Worm (Caenorhabditis elegans) whole organism, midembryonic: Measurements from ENCODE around the gene glt-6.

ENCODE experiments used
- T22C8.4 ChIP-seq: fragments of 200-800 bp; sonication (Bioruptor generic); IDR thresholded peaks from 2 replicates; pipeline ENCODE4 v1.3.6; 2022; ENCODE audit warnings: missing genetic modification characterization, missing compliant biosample characterization
- flt-1 ChIP-seq: fragments of 200-800 bp; sonication (Bioruptor generic); IDR thresholded peaks from 2 replicates; pipeline ENCODE4 v1.3.6; 2022; ENCODE audit warnings: missing genetic modification characterization, missing compliant biosample characterization
- ref-1 ChIP-seq: fragments of 200-800 bp; sonication (Bioruptor generic); conservative IDR thresholded peaks from 2 replicates; pipeline ENCODE4 v1.3.6; 2022; ENCODE audit warnings: missing genetic modification reagents, missing genetic modification characterization, missing compliant biosample characterization
- tab-1 ChIP-seq: fragments of 200-800 bp; sonication (Bioruptor generic); IDR thresholded peaks from 2 replicates; pipeline ENCODE4 v1.3.6; 2022; ENCODE audit warnings: missing genetic modification characterization, missing compliant biosample characterization
- ztf-23 ChIP-seq: fragments of 200-800 bp; sonication (Bioruptor generic); IDR thresholded peaks from 2 replicates; pipeline ENCODE4 v1.3.6; 2022; ENCODE audit warnings: missing genetic modification reagents, missing genetic modification characterization, missing compliant biosample characterization
- ztf-29 ChIP-seq: fragments of 200-800 bp; sonication (Bioruptor generic); IDR thresholded peaks from 2 replicates; pipeline ENCODE4 v1.3.6; 2022; ENCODE audit warnings: missing genetic modification reagents, missing genetic modification characterization, missing compliant biosample characterization

- TF ChIP-seq flt-1 (GFP tag; lab: Robert Waterston, UW): no peak
- TF ChIP-seq ref-1 (GFP tag; lab: Robert Waterston, UW): no peak
- TF ChIP-seq T22C8.4 (GFP tag; lab: Robert Waterston, UW): no peak
- TF ChIP-seq tab-1 (GFP tag; lab: Robert Waterston, UW): no peak
- no peak for TF ChIP-seq ztf-29
- no peak for TF ChIP-seq ztf-23 (GFP tag; lab: Robert Waterston, UW)
Observed at ce11 chrIV:7478134-7478533, 25.3 kb upstream of the glt-6 start, which contains the start of gene rod-1.
